Fruit fly (Drosophila melanogaster) whole organism, embryonic: ENCODE results near the gene CG18744.

ENCODE experiments used
- CG10147 ChIP-seq: fragments of 200-800 bp; sonication (Bioruptor generic); optimal IDR thresholded peaks from 2 replicates; lab custom pipeline; 2019; ENCODE audit warnings: missing biosample characterization, mild to moderate bottlenecking, missing genetic modification characterization, moderate library complexity
- CG10654 ChIP-seq: fragments of 200-800 bp; sonication (Bioruptor generic); optimal IDR thresholded peaks from 2 replicates; lab custom pipeline; 2016; ENCODE audit warnings: missing biosample characterization, missing genetic modification characterization
- CG11504 ChIP-seq: fragments of 200-800 bp; sonication (Bioruptor generic); optimal IDR thresholded peaks from 3 replicates; lab custom pipeline; 2019; ENCODE audit warnings: missing biosample characterization, mild to moderate bottlenecking, missing genetic modification characterization, moderate library complexity
- CG11696 ChIP-seq: fragments of 200-800 bp; sonication (Bioruptor generic); IDR thresholded peaks from 2 replicates; pipeline ENCODE4 v1.3.6; 2022; ENCODE audit warnings: missing biosample characterization, missing genetic modification characterization
- CG12219 ChIP-seq: fragments of 200-800 bp; sonication (Bioruptor generic); optimal IDR thresholded peaks from 3 replicates; lab custom pipeline; 2018; ENCODE audit warnings: missing biosample characterization, mild to moderate bottlenecking, missing genetic modification characterization
- CG15269 ChIP-seq: fragments of 200-800 bp; sonication (Bioruptor generic); optimal IDR thresholded peaks from 2 replicates; lab custom pipeline; 2018; ENCODE audit warnings: missing biosample characterization, mild to moderate bottlenecking, missing genetic modification characterization, moderate library complexity
- CG16815 ChIP-seq: fragments of 200-800 bp; sonication (Bioruptor generic); optimal IDR thresholded peaks from 3 replicates; lab custom pipeline; 2017; ENCODE audit warnings: missing biosample characterization, mild to moderate bottlenecking, missing genetic modification characterization
- CG17385 ChIP-seq: fragments of 200-800 bp; sonication (Bioruptor generic); optimal IDR thresholded peaks from 3 replicates; lab custom pipeline; 2018; ENCODE audit warnings: missing biosample characterization, mild to moderate bottlenecking, missing genetic modification characterization
- CG2116 ChIP-seq: fragments of 200-800 bp; sonication (Bioruptor generic); optimal IDR thresholded peaks from 3 replicates; lab custom pipeline; 2018; ENCODE audit warnings: missing biosample characterization, mild to moderate bottlenecking, missing genetic modification characterization
- CG2202 ChIP-seq: fragments of 200-800 bp; sonication (Bioruptor generic); optimal IDR thresholded peaks from 2 replicates; lab custom pipeline; 2018; ENCODE audit warnings: missing biosample characterization, mild to moderate bottlenecking, missing genetic modification characterization
- CG2712 ChIP-seq: fragments of 200-800 bp; optimal IDR thresholded peaks from 3 replicates; lab custom pipeline; 2019; ENCODE audit warnings: missing biosample characterization, mild to moderate bottlenecking, missing genetic modification characterization, moderate library complexity
- CG34422 ChIP-seq: fragments of 200-800 bp; sonication (Bioruptor generic); IDR thresholded peaks from 3 replicates; pipeline ENCODE4 v1.3.6; 2022; ENCODE audit warnings: missing biosample characterization, missing genetic modification characterization
- CG4328 ChIP-seq: fragments of 200-800 bp; sonication (Bioruptor generic); optimal IDR thresholded peaks from 3 replicates; lab custom pipeline; 2017; ENCODE audit warnings: missing biosample characterization, missing genetic modification reagents, missing genetic modification characterization
- CG4424 ChIP-seq: fragments of 200-800 bp; sonication (Bioruptor generic); optimal IDR thresholded peaks from 3 replicates; lab custom pipeline; 2016; ENCODE audit warnings: missing biosample characterization, missing genetic modification characterization
- CG5245 ChIP-seq: fragments of 200-800 bp; sonication (Bioruptor generic); optimal IDR thresholded peaks from 3 replicates; lab custom pipeline; 2016; ENCODE audit warnings: missing biosample characterization, missing genetic modification characterization
- CG6654 ChIP-seq: fragments of 200-800 bp; sonication (Bioruptor generic); optimal IDR thresholded peaks from 2 replicates; lab custom pipeline; 2017; ENCODE audit warnings: missing biosample characterization, mild to moderate bottlenecking, missing genetic modification characterization
- CG7271 ChIP-seq: fragments of 200-800 bp; sonication (Bioruptor generic); optimal IDR thresholded peaks from 2 replicates; lab custom pipeline; 2018; ENCODE audit warnings: missing biosample characterization, mild to moderate bottlenecking, missing genetic modification characterization, moderate library complexity
- CG7928 ChIP-seq: fragments of 200-800 bp; sonication (Bioruptor generic); optimal IDR thresholded peaks from 2 replicates; lab custom pipeline; 2017; ENCODE audit warnings: missing biosample characterization, mild to moderate bottlenecking, missing genetic modification characterization
- CG8290 ChIP-seq, 3 experiments: fragments of 200-800 bp; sonication (Bioruptor generic); optimal IDR thresholded peaks; 2 replicates each; lab custom pipeline; 2016 to 2019; ENCODE audit warnings: missing biosample characterization in 3 of 3, missing genetic modification characterization in 3 of 3, mild to moderate bottlenecking in 2 of 3, moderate library complexity in 1 of 3
- CG9609 ChIP-seq: fragments of 200-800 bp; sonication (Bioruptor generic); optimal IDR thresholded peaks from 3 replicates; lab custom pipeline; 2016; ENCODE audit warnings: missing biosample characterization, missing genetic modification characterization
- CG9727 ChIP-seq: fragments of 200-800 bp; sonication (Bioruptor generic); optimal IDR thresholded peaks from 3 replicates; lab custom pipeline; 2017; ENCODE audit warnings: missing biosample characterization, mild to moderate bottlenecking, missing genetic modification characterization
- CoRest ChIP-seq: fragments of 200-800 bp; sonication (Bioruptor generic); optimal IDR thresholded peaks from 3 replicates; lab custom pipeline; 2018; ENCODE audit warnings: missing biosample characterization, mild to moderate bottlenecking, missing genetic modification characterization, moderate library complexity
- Fer2 ChIP-seq: fragments of 200-800 bp; sonication (Bioruptor generic); optimal IDR thresholded peaks from 2 replicates; lab custom pipeline; 2018; ENCODE audit warnings: missing biosample characterization, mild to moderate bottlenecking, missing genetic modification characterization, moderate library complexity
- HmgZ ChIP-seq: fragments of 200-800 bp; sonication (Bioruptor generic); optimal IDR thresholded peaks from 2 replicates; lab custom pipeline; 2018; ENCODE audit warnings: missing biosample characterization, mild to moderate bottlenecking, missing genetic modification characterization
- Hr3 ChIP-seq: fragments of 200-800 bp; sonication (Bioruptor generic); optimal IDR thresholded peaks from 3 replicates; lab custom pipeline; 2016; ENCODE audit warnings: missing biosample characterization, missing genetic modification characterization
- Jarid2 ChIP-seq: fragments of 200-800 bp; sonication (Bioruptor generic); optimal IDR thresholded peaks from 3 replicates; lab custom pipeline; 2017; ENCODE audit warnings: mild to moderate bottlenecking, missing biosample characterization, missing genetic modification reagents, missing genetic modification characterization
- Oli ChIP-seq: fragments of 200-800 bp; sonication (Bioruptor generic); optimal IDR thresholded peaks from 2 replicates; lab custom pipeline; 2018; ENCODE audit warnings: missing biosample characterization, mild to moderate bottlenecking, missing genetic modification characterization, moderate library complexity
- Ravus ChIP-seq: fragments of 200-800 bp; sonication (Bioruptor generic); IDR thresholded peaks from 2 replicates; pipeline ENCODE4 v1.3.6; 2022; ENCODE audit warnings: missing biosample characterization, missing genetic modification characterization
- Ssrp ChIP-seq: fragments of 200-800 bp; sonication (Bioruptor generic); optimal IDR thresholded peaks from 2 replicates; lab custom pipeline; 2018; ENCODE audit warnings: missing biosample characterization, mild to moderate bottlenecking, missing genetic modification characterization, moderate library complexity
- Xbp1 ChIP-seq: fragments of 200-800 bp; sonication (Bioruptor generic); optimal IDR thresholded peaks from 3 replicates; lab custom pipeline; 2016; ENCODE audit warnings: missing biosample characterization, mild to moderate bottlenecking, missing genetic modification characterization
- az2 ChIP-seq: fragments of 200-800 bp; sonication (Bioruptor generic); optimal IDR thresholded peaks from 3 replicates; lab custom pipeline; 2016; ENCODE audit warnings: missing biosample characterization, missing genetic modification characterization
- caup ChIP-seq: fragments of 200-800 bp; sonication (Bioruptor generic); optimal IDR thresholded peaks from 3 replicates; lab custom pipeline; 2017; ENCODE audit warnings: missing biosample characterization, mild to moderate bottlenecking, missing genetic modification characterization, moderate library complexity; ENCODE audit not compliant: severe bottlenecking
- croc ChIP-seq: fragments of 200-800 bp; sonication (Bioruptor generic); conservative IDR thresholded peaks from 3 replicates; pipeline ENCODE4 v1.3.6; 2022; ENCODE audit warnings: missing biosample characterization, missing genetic modification characterization
- cwo ChIP-seq: fragments of 200-800 bp; sonication (Bioruptor generic); optimal IDR thresholded peaks from 3 replicates; lab custom pipeline; 2017; ENCODE audit warnings: missing biosample characterization, missing genetic modification characterization, mild to moderate bottlenecking, moderate library complexity, missing genetic modification reagents
- da ChIP-seq: fragments of 200-800 bp; sonication (Bioruptor generic); optimal IDR thresholded peaks from 2 replicates; lab custom pipeline; 2016; ENCODE audit warnings: missing biosample characterization, missing genetic modification characterization
- dmrt11E ChIP-seq: fragments of 200-800 bp; sonication (Bioruptor generic); optimal IDR thresholded peaks from 3 replicates; lab custom pipeline; 2018; ENCODE audit warnings: missing biosample characterization, mild to moderate bottlenecking, missing genetic modification characterization, moderate library complexity
- dpn ChIP-seq, 2 experiments: fragments of 200-800 bp; sonication (Bioruptor generic); optimal IDR thresholded peaks; 3 replicates each; lab custom pipeline; 2016; ENCODE audit warnings: missing biosample characterization in 2 of 2, missing genetic modification characterization in 2 of 2
- ftz-f1 ChIP-seq: fragments of 200-800 bp; sonication (Bioruptor generic); optimal IDR thresholded peaks from 2 replicates; lab custom pipeline; 2016; ENCODE audit warnings: missing biosample characterization, missing genetic modification characterization
- gsb ChIP-seq: fragments of 200-800 bp; sonication (Bioruptor generic); IDR thresholded peaks from 2 replicates; pipeline ENCODE4 v1.3.6; 2022; ENCODE audit warnings: missing biosample characterization, missing genetic modification characterization
- hkb ChIP-seq, 2 experiments: fragments of 200-800 bp in 1 of 2; fragments of >200 bp in 1 of 2; sonication (Bioruptor generic) in 1 of 2; IDR thresholded peaks in 1 of 2; optimal IDR thresholded peaks in 1 of 2; 2 replicates each; pipeline versions ENCODE4 v1.3.6 to Lab custom; 2017 to 2022; ENCODE audit warnings: missing biosample characterization in 1 of 2, missing genetic modification characterization in 1 of 2
- insv ChIP-seq, 2 experiments: fragments of 200-800 bp; sonication (Bioruptor generic); optimal IDR thresholded peaks; 3 replicates each; lab custom pipeline; 2016 to 2018; ENCODE audit warnings: missing biosample characterization in 2 of 2, missing genetic modification characterization in 2 of 2
- nau ChIP-seq: fragments of 200-800 bp; sonication (Bioruptor generic); optimal IDR thresholded peaks from 3 replicates; lab custom pipeline; 2017; ENCODE audit warnings: missing biosample characterization, mild to moderate bottlenecking, missing genetic modification characterization, missing genetic modification reagents
- pnt ChIP-seq: fragments of 200-800 bp; sonication (Bioruptor generic); optimal IDR thresholded peaks from 3 replicates; lab custom pipeline; 2016; ENCODE audit warnings: missing biosample characterization, missing genetic modification characterization
- ssp ChIP-seq: fragments of 200-800 bp; sonication (Bioruptor generic); IDR thresholded peaks from 2 replicates; pipeline ENCODE4 v1.3.6; 2022; ENCODE audit warnings: missing biosample characterization, missing genetic modification characterization
- tap ChIP-seq: fragments of 200-800 bp; optimal IDR thresholded peaks from 3 replicates; lab custom pipeline; 2019; ENCODE audit warnings: missing biosample characterization, mild to moderate bottlenecking, missing genetic modification characterization, moderate library complexity
- tx ChIP-seq: fragments of 200-800 bp; sonication (Bioruptor generic); optimal IDR thresholded peaks from 2 replicates; lab custom pipeline; 2016; ENCODE audit warnings: missing biosample characterization, missing genetic modification characterization
- wor ChIP-seq: fragments of 200-800 bp; sonication (Bioruptor generic); IDR thresholded peaks from 2 replicates; pipeline ENCODE4 v1.3.6; 2022; ENCODE audit warnings: missing biosample characterization, missing genetic modification characterization
- zfh2 ChIP-seq: fragments of 200-800 bp; sonication (Bioruptor generic); optimal IDR thresholded peaks from 2 replicates; lab custom pipeline; 2016; ENCODE audit warnings: missing biosample characterization, missing genetic modification characterization

The CG18744 gene

DNA sequence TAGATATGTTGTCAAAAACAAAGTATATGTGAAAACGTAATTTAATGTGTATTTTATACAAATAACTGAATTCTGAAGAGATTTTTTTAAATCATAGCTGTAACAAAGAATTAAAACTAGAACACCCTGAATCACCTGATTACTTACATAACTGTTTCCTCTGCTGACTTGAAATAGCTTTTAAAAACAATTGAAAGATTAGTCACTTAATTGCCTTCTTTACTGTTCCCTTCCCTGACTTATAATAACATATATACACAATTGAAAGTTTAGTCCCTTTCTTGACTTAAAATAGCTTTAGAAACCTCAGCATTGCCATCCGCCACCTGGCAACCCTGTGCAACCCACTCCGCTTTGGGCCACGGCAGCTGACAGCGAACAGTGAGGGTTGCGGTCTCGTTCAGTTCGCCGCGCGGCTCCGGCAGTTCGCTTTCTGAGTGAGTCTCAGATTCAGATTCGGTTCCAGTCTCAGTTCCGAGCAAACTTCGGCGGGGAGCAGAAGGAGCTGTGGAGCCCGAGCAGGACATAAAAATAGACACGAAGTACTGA is 15.5 kb upstream of the CG18744 start, which contains the start of gene CG34384 (continued):
- TF ChIP-seq pnt (GFP tag; lab: Kevin White, UChicago) (peak; percentile 38), Ssrp (peak; percentile 35), HmgZ (peak; percentile 12), CG16815 (GFP tag; lab: Kevin White, UChicago) (peak; percentile 35), CG12219 (GFP tag; lab: Kevin White, UChicago) (peak; percentile 19), da (GFP tag; lab: Kevin White, UChicago) (no peak), CG6654 (GFP tag; lab: Kevin White, UChicago) (peak; percentile 30), nau (peak; percentile 57), CG7928 (GFP tag; lab: Kevin White, UChicago) (no peak), zfh2 (GFP tag; lab: Kevin White, UChicago) (peak; percentile 42), dmrt11E (tag; lab: Kevin White, UChicago) (peak; percentile 9), insv (GFP tag; optimal IDR thresholded peaks at IDR 0.05; lab: Kevin White, UChicago) (peak in 1 of 2 experiments; percentile 28), CG10147 (GFP tag; lab: Kevin White, UChicago) (peak; percentile 72), CG2116 (GFP tag; lab: Kevin White, UChicago) (peak; percentile 23), caup (GFP tag; lab: Kevin White, UChicago) (peak; percentile 59), ftz-f1 (GFP tag; lab: Kevin White, UChicago) (no peak), CG34422 (GFP tag; lab: Robert Waterston, UW) (0 out of 3 replicates have a peak, but pooled peaks have one; percentile 25), tx (peak; percentile 14), Hr3 (no peak), dpn (GFP tag; optimal IDR thresholded peaks at IDR 0.05; lab: Kevin White, UChicago) (peak; percentile 36 to 54), tap (tag; lab: Kevin White, UChicago) (peak; percentile 54), CG11504 (tag; lab: Kevin White, UChicago) (peak; percentile 80), CG11696 (GFP tag; lab: Robert Waterston, UW) (no peak), ssp (GFP tag; lab: Robert Waterston, UW) (no peak), CG4328 (GFP tag; lab: Kevin White, UChicago) (peak; percentile 75), gsb (GFP tag; lab: Robert Waterston, UW) (no peak), croc (0 out of 3 replicates have a peak, but pooled peaks have one; percentile 36), CG17385 (GFP tag; lab: Kevin White, UChicago) (peak; percentile 50), CG2202 (tag; lab: Kevin White, UChicago) (no peak), CG10654 (GFP tag; lab: Kevin White, UChicago) (peak; percentile 21), CG9609 (GFP tag; lab: Kevin White, UChicago) (peak; percentile 27), Oli (tag; lab: Kevin White, UChicago) (peak; percentile 67), hkb (optimal IDR thresholded peaks at IDR 0.05; lab: Kevin White, UChicago) (no peak), hkb (GFP tag; IDR thresholded peaks at IDR 0.05; lab: Robert Waterston, UW) (peak; percentile 41; the same call in 1 of the 2 replicates), CG4424 (peak; percentile 69), CG5245 (GFP tag; lab: Kevin White, UChicago) (peak; percentile 42), Fer2 (peak; percentile 25), CG8290 (GFP tag; optimal IDR thresholded peaks at IDR 0.05; lab: Kevin White, UChicago) (no peak), CG8290 (tag; optimal IDR thresholded peaks at IDR 0.05; lab: Kevin White, UChicago) (peak in 1 of 2 experiments; percentile 38), cwo (GFP tag; lab: Kevin White, UChicago) (peak; percentile 69), CG7271 (tag; lab: Kevin White, UChicago) (no peak), az2 (GFP tag; lab: Kevin White, UChicago) (peak; percentile 57), Xbp1 (peak; percentile 40), Jarid2 (GFP tag; lab: Kevin White, UChicago) (no peak), CoRest (tag; lab: Kevin White, UChicago) (peak; percentile 70), CG15269 (tag; lab: Kevin White, UChicago) (peak; percentile 48), wor (GFP tag; lab: Robert Waterston, UW) (no peak), Ravus (GFP tag; lab: Robert Waterston, UW) (no peak), CG2712 (tag; lab: Kevin White, UChicago) (peak; percentile 67), CG9727 (GFP tag; lab: Kevin White, UChicago) (peak; percentile 82)
